Worm (Caenorhabditis elegans): ENCODE results near the gene lev-8.

DNA sequence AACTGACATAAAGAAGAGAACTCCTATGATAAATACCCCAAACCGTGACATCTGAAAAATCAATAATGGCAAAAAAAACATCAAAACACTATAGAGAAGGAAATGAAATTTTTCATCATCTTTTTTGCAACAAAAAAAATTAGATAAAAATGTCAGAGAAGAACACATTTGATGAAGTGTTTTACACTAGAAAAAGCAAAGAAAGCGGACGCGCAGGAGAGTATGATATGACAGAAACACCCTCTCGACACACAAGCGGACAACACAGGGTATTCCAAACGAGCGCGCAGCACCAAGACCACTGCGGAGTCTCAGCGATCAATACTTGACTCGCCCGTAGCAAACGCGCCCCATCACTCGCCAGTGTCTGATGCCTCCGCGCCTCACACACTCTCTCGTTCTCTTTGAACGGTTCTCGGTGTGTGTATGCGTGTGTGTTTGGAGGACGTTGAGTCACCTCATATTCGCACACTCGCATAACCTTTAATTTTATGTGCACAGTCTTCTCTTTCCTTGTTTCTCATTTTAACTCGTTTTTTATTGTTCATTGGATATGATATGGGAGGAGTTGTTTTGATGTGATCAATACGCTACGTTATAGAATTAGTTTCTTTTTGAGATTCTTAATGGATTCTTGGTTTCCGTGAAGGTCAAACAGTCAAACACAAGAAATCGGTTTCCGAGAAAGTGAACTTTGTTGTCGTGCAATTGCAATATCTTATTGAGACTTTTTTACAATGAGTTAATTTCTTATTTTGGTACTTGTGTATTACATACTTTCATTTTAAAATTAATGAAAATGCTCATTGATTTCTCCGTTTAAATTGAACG, 14.1 kb upstream of the lev-8 start, which contains the start of gene selt-1.1:
- no peak for TF ChIP-seq alr-1 (tag; optimal IDR thresholded peaks at IDR 0.05; ENCODE audit: borderline replicate concordance)
- no peak for TF ChIP-seq F16B12.6 (tag; optimal IDR thresholded peaks at IDR 0.05)

Data from whole organism, L1 larva.